Fruit fly (Drosophila melanogaster) whole organism, adult: ENCODE measurements around the gene pkm.

ENCODE experiments used
- CG11617 ChIP-seq: fragments of 200-800 bp; sonication (Bioruptor generic); optimal IDR thresholded peaks from 2 replicates; lab custom pipeline; 2017; ENCODE audit warnings: mild to moderate bottlenecking, missing biosample characterization, missing genetic modification reagents, missing genetic modification characterization
- CG12768 ChIP-seq: fragments of 200-800 bp; sonication (Bioruptor generic); optimal IDR thresholded peaks from 2 replicates; lab custom pipeline; 2017; ENCODE audit warnings: missing biosample characterization, missing genetic modification characterization, mild to moderate bottlenecking, moderate library complexity, missing genetic modification reagents
- CG14711 ChIP-seq: fragments of 200-800 bp; sonication (Bioruptor generic); optimal IDR thresholded peaks from 2 replicates; lab custom pipeline; 2018; ENCODE audit warnings: missing biosample characterization, mild to moderate bottlenecking, missing genetic modification characterization, moderate library complexity
- CG1620 ChIP-seq: fragments of 200-800 bp; sonication (Bioruptor generic); optimal IDR thresholded peaks from 2 replicates; lab custom pipeline; 2016; ENCODE audit warnings: missing biosample characterization, missing genetic modification characterization
- CG33017 ChIP-seq: fragments of 200-800 bp; sonication (Bioruptor generic); optimal IDR thresholded peaks from 2 replicates; lab custom pipeline; 2018; ENCODE audit warnings: missing biosample characterization, mild to moderate bottlenecking, missing genetic modification characterization, moderate library complexity
- CG5204 ChIP-seq: fragments of 200-800 bp; sonication (Bioruptor generic); optimal IDR thresholded peaks from 2 replicates; lab custom pipeline; 2016; ENCODE audit warnings: missing biosample characterization, missing genetic modification characterization
- CG7045 ChIP-seq: fragments of 200-800 bp; sonication (Bioruptor generic); optimal IDR thresholded peaks from 2 replicates; lab custom pipeline; 2017; ENCODE audit warnings: missing biosample characterization, mild to moderate bottlenecking, missing genetic modification characterization
- CG7101 ChIP-seq: fragments of 200-800 bp; sonication (Bioruptor generic); optimal IDR thresholded peaks from 2 replicates; lab custom pipeline; 2018; ENCODE audit warnings: missing biosample characterization, mild to moderate bottlenecking, missing genetic modification characterization, moderate library complexity
- Clk ChIP-seq: fragments of 200-800 bp; sonication (Bioruptor generic); optimal IDR thresholded peaks from 2 replicates; lab custom pipeline; 2017; ENCODE audit warnings: missing biosample characterization, missing genetic modification characterization
- Crg-1 ChIP-seq: fragments of 200-800 bp; sonication (Bioruptor generic); optimal IDR thresholded peaks from 2 replicates; lab custom pipeline; 2016; ENCODE audit warnings: missing biosample characterization, missing genetic modification characterization
- Hr96 ChIP-seq: fragments of 200-800 bp; sonication (Bioruptor generic); optimal IDR thresholded peaks from 2 replicates; lab custom pipeline; 2016; ENCODE audit warnings: missing biosample characterization, missing genetic modification characterization
- Mnt ChIP-seq: fragments of 200-800 bp; sonication (Bioruptor generic); optimal IDR thresholded peaks from 2 replicates; lab custom pipeline; 2016; ENCODE audit warnings: missing biosample characterization, mild to moderate bottlenecking, missing genetic modification characterization
- bab1 ChIP-seq: fragments of 200-800 bp; sonication (Bioruptor generic); optimal IDR thresholded peaks from 3 replicates; lab custom pipeline; 2019; ENCODE audit warnings: missing biosample characterization, mild to moderate bottlenecking, missing genetic modification characterization, moderate library complexity
- cic ChIP-seq: fragments of 200-800 bp; sonication (Bioruptor generic); optimal IDR thresholded peaks from 2 replicates; lab custom pipeline; 2017; ENCODE audit warnings: missing biosample characterization, mild to moderate bottlenecking, missing genetic modification characterization, moderate library complexity
- cnc ChIP-seq, 2 experiments: fragments of >200 bp; optimal IDR thresholded peaks; 2 replicates each; lab custom pipeline; 2017
- kay ChIP-seq: fragments of 200-800 bp; sonication (Bioruptor generic); peaks from one replicate; lab custom pipeline; 2016; ENCODE audit warnings: missing biosample characterization, missing genetic modification characterization, borderline replicate concordance
- ovo ChIP-seq: fragments of 200-800 bp; sonication (Bioruptor generic); optimal IDR thresholded peaks from 2 replicates; lab custom pipeline; 2016; ENCODE audit warnings: missing biosample characterization, missing genetic modification characterization
- pad ChIP-seq: fragments of 200-800 bp; sonication (Bioruptor generic); optimal IDR thresholded peaks from 3 replicates; lab custom pipeline; 2017; ENCODE audit warnings: missing biosample characterization, missing genetic modification characterization, mild to moderate bottlenecking, moderate library complexity, missing genetic modification reagents
- tj ChIP-seq: fragments of 200-800 bp; sonication (Bioruptor generic); optimal IDR thresholded peaks from 3 replicates; lab custom pipeline; 2017; ENCODE audit warnings: missing biosample characterization, mild to moderate bottlenecking, missing genetic modification characterization, moderate library complexity
- toe ChIP-seq: fragments of 200-800 bp; sonication (Bioruptor generic); optimal IDR thresholded peaks from 2 replicates; lab custom pipeline; 2016; ENCODE audit warnings: missing biosample characterization, missing genetic modification characterization

Gene pkm

DNA sequence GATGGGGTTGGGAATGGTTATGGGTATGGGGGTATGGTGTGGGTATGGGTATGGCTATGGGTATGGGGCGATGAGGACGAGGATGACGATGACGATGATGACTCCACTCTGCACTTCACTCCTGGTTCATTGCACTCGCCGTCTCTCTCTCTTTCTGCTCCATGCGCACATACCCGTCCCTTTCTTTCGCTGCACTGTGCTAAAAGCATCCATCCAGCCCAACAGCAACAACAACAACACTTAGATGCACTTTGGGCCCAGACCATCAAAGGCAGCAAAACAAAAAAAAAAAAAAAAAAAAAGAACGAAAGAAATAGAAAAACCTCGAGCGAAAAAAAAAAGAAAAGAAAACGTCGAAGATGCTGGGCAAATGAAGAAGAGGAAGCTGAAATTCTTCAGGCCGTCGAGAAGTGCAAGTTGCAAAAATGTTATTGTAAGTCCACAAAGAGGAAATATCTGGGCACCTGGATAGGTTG is 39.0 kb downstream of the pkm start:
- TF ChIP-seq cnc (optimal IDR thresholded peaks at IDR 0.05; lab: Kevin White, UChicago) (no peak), tj (GFP tag; lab: Kevin White, UChicago) (no peak), ovo (no peak), Hr96 (GFP tag; lab: Kevin White, UChicago) (no peak), CG1620 (GFP tag; lab: Kevin White, UChicago) (no peak), CG12768 (GFP tag; lab: Kevin White, UChicago) (no peak)

DNA sequence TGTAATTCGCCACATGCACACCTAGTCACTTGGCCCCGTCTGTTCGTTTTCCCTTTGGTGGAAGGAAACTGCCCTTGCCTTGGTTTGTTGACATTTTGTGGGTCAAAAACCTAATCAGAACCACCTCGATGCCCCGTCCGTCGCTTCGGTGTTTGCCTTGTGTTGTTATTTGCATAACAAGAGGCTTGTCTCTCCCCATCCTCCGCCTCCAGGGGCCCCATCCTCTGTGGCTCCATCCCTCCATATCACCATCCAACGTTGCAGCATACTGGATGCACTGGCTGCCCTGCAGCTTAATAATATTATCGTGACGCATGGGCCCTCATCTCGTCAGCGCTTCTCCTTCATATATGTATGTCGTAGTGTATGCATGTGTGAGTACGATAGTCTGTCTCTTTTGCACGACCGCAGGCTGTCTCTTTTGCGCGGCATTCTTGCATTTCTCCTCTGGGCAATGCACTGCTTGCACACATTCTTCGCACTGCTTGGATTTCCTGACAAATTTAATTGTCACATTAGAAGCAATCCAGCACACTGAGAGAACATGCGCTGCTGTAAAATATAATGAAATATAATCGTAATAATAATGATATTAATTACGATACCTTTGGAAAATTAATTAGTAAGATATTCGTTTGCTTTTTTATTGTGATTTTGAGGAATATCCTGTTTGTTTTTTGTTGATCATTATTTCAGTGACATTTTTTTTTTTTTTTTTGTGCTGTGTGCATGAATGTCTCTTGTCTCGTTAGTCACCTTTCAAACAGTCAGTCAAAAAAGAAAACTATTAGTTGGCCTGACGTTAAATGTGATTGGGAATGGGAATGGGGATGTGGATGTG is 39.6 kb downstream of the pkm start:
- TF ChIP-seq Clk (GFP tag; lab: Kevin White, UChicago), result no peak
- TF ChIP-seq Hr96 (GFP tag; lab: Kevin White, UChicago), result no peak
- TF ChIP-seq bab1 (GFP tag; lab: Kevin White, UChicago), result no peak
- no peak for TF ChIP-seq CG7101 (tag; lab: Kevin White, UChicago)
- TF ChIP-seq tj (GFP tag; lab: Kevin White, UChicago), result no peak
- TF ChIP-seq CG5204 (GFP tag; lab: Kevin White, UChicago), result no peak
- TF ChIP-seq cnc (optimal IDR thresholded peaks at IDR 0.05; lab: Kevin White, UChicago), result no peak
- TF ChIP-seq toe, result no peak
- TF ChIP-seq pad (GFP tag; lab: Kevin White, UChicago), result no peak
- TF ChIP-seq kay (GFP tag; lab: Kevin White, UChicago), result no peak
- no peak for TF ChIP-seq cic
- no peak for TF ChIP-seq Crg-1 (GFP tag; lab: Kevin White, UChicago)

DNA sequence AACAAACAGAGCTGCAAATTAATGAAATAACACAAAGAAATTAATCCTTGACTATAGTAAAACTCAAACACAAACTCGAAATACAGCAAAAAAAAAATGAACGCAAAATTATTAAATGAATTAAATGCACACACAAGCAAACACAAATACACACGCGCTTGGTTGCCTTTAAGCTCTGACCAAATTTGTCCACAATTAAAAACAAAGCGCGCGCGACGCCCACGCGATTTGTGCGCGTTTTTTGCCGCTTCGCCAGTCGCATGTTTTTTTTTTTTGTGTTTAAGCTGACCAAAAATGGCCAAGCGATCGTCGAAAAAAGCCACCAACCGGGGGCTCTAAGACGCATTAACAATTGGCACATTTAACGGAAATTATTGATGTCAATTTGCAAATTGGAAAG is 40.7 kb downstream of the pkm start:
- TF ChIP-seq toe (no peak), Clk (GFP tag; lab: Kevin White, UChicago) (no peak), bab1 (GFP tag; lab: Kevin White, UChicago) (no peak), CG1620 (GFP tag; lab: Kevin White, UChicago) (no peak), CG14711 (tag; lab: Kevin White, UChicago) (no peak), Crg-1 (GFP tag; lab: Kevin White, UChicago) (no peak), CG12768 (GFP tag; lab: Kevin White, UChicago) (no peak), kay (GFP tag; lab: Kevin White, UChicago) (no peak), CG11617 (GFP tag; lab: Kevin White, UChicago) (no peak), pad (GFP tag; lab: Kevin White, UChicago) (no peak), CG5204 (GFP tag; lab: Kevin White, UChicago) (no peak), CG7045 (GFP tag; lab: Kevin White, UChicago) (no peak), Hr96 (GFP tag; lab: Kevin White, UChicago) (no peak), tj (GFP tag; lab: Kevin White, UChicago) (no peak), cic (no peak), ovo (no peak), cnc (optimal IDR thresholded peaks at IDR 0.05; lab: Kevin White, UChicago) (no peak), Mnt (GFP tag; lab: Kevin White, UChicago) (no peak), CG7101 (tag; lab: Kevin White, UChicago) (no peak), CG33017 (tag; lab: Kevin White, UChicago) (no peak)

DNA sequence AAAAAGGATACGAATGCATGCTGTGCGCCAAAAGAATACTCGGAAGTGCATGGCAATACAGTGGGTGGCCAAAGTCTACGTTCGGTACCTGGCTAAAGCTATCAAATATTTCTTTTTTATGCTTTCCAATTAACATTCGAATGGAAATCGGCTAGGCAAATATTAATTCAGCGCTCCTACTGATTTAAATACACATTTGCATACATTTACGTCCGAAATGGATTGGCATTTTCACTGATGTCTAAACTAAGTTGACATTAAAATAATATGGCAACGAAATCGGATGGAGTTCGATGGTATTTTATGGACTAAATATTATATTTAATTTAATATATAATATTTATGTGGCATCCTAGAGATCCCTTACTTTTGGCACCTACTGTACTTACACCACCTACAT is 41.5 kb downstream of the pkm start:
- no peak for TF ChIP-seq cic
- no peak for TF ChIP-seq CG11617 (GFP tag; lab: Kevin White, UChicago)
- no peak for TF ChIP-seq pad (GFP tag; lab: Kevin White, UChicago)
- TF ChIP-seq CG14711 (tag; lab: Kevin White, UChicago), result no peak
- TF ChIP-seq CG1620 (GFP tag; lab: Kevin White, UChicago), result no peak
- no peak for TF ChIP-seq kay (GFP tag; lab: Kevin White, UChicago)
- no peak for TF ChIP-seq Clk (GFP tag; lab: Kevin White, UChicago)
- no peak for TF ChIP-seq ovo
- no peak for TF ChIP-seq tj (GFP tag; lab: Kevin White, UChicago)
- TF ChIP-seq CG12768 (GFP tag; lab: Kevin White, UChicago), result no peak
- TF ChIP-seq CG7045 (GFP tag; lab: Kevin White, UChicago), result no peak
- TF ChIP-seq CG7101 (tag; lab: Kevin White, UChicago), result no peak
- no peak for TF ChIP-seq cnc (optimal IDR thresholded peaks at IDR 0.05; lab: Kevin White, UChicago)
- TF ChIP-seq Mnt (GFP tag; lab: Kevin White, UChicago), result no peak
- no peak for TF ChIP-seq Crg-1 (GFP tag; lab: Kevin White, UChicago)
- TF ChIP-seq toe, result no peak
- no peak for TF ChIP-seq bab1 (GFP tag; lab: Kevin White, UChicago)
- no peak for TF ChIP-seq Hr96 (GFP tag; lab: Kevin White, UChicago)
- no peak for TF ChIP-seq CG33017 (tag; lab: Kevin White, UChicago)
